Worm (Caenorhabditis elegans) whole organism, late embryonic: Measurements from ENCODE around the gene R05G9.3.

ENCODE experiments used
- C08G9.2 ChIP-seq: sonication (generic microtip); optimal IDR thresholded peaks from 2 replicates; lab custom pipeline; 2016; ENCODE audit warnings: mild to moderate bottlenecking, missing genetic modification characterization, moderate library complexity, missing compliant biosample characterization
- C38D4.7 ChIP-seq: fragments of 200-800 bp; sonication (Bioruptor generic); optimal IDR thresholded peaks from 2 replicates; lab custom pipeline; 2018; ENCODE audit warnings: mild to moderate bottlenecking, missing genetic modification characterization, moderate library complexity, missing compliant biosample characterization
- ama-1 ChIP-seq: fragments of 150-350 bp; optimal IDR thresholded peaks from 2 replicates; lab custom pipeline; 2014
- ceh-18 ChIP-seq: sonication (generic microtip); optimal IDR thresholded peaks from 2 replicates; lab custom pipeline; 2016; ENCODE audit warnings: missing genetic modification characterization, missing compliant biosample characterization
- ceh-2 ChIP-seq: sonication (generic microtip); optimal IDR thresholded peaks from 2 replicates; lab custom pipeline; 2016; ENCODE audit warnings: missing genotype, missing genetic modification characterization, missing compliant biosample characterization
- ceh-22 ChIP-seq: sonication (generic microtip); optimal IDR thresholded peaks from 2 replicates; lab custom pipeline; 2017; ENCODE audit warnings: missing biosample characterization, missing genetic modification characterization
- ceh-31 ChIP-seq: sonication (generic microtip); optimal IDR thresholded peaks from 2 replicates; lab custom pipeline; 2016; ENCODE audit warnings: missing genetic modification characterization, missing compliant biosample characterization
- ceh-45 ChIP-seq: fragments of 200-800 bp; sonication (Bioruptor generic); IDR thresholded peaks from 2 replicates; pipeline ENCODE4 v1.3.6; 2022; ENCODE audit warnings: missing genetic modification reagents, missing genetic modification characterization, missing compliant biosample characterization
- che-1 ChIP-seq: sonication (generic microtip); optimal IDR thresholded peaks from 2 replicates; lab custom pipeline; 2016; ENCODE audit warnings: mild to moderate bottlenecking, missing genetic modification characterization, missing compliant biosample characterization
- dmd-4 ChIP-seq: sonication (generic microtip); optimal IDR thresholded peaks from 2 replicates; lab custom pipeline; 2016; ENCODE audit warnings: borderline replicate concordance, missing genetic modification characterization, missing compliant biosample characterization
- dve-1 ChIP-seq: sonication (generic microtip); optimal IDR thresholded peaks from 2 replicates; lab custom pipeline; 2017; ENCODE audit warnings: antibody characterized with exemption, mild to moderate bottlenecking, missing genetic modification characterization, missing compliant biosample characterization
- elt-2 ChIP-seq: sonication (generic microtip); optimal IDR thresholded peaks from 2 replicates; lab custom pipeline; 2016; ENCODE audit warnings: missing genetic modification reagents, missing genetic modification characterization, missing compliant biosample characterization
- elt-4 ChIP-seq: sonication (generic microtip); optimal IDR thresholded peaks from 2 replicates; lab custom pipeline; 2016; ENCODE audit warnings: missing genetic modification characterization, missing compliant biosample characterization
- ets-4 ChIP-seq: sonication (generic microtip); optimal IDR thresholded peaks from 2 replicates; lab custom pipeline; 2016; ENCODE audit warnings: missing genetic modification characterization, missing compliant biosample characterization
- fkh-10 ChIP-seq: fragments of 150-350 bp; optimal IDR thresholded peaks from 2 replicates; lab custom pipeline; 2014; ENCODE audit warnings: missing biosample characterization, missing genetic modification reagents, missing genetic modification characterization
- fkh-6 ChIP-seq: sonication (generic microtip); optimal IDR thresholded peaks from 2 replicates; lab custom pipeline; 2016; ENCODE audit warnings: missing genetic modification characterization, missing compliant biosample characterization
- hlh-13 ChIP-seq: fragments of 200-800 bp; sonication (Bioruptor generic); optimal IDR thresholded peaks from 2 replicates; lab custom pipeline; 2018; ENCODE audit warnings: mild to moderate bottlenecking, missing genetic modification characterization, missing compliant biosample characterization
- hlh-15 ChIP-seq: sonication (generic microtip); optimal IDR thresholded peaks from 2 replicates; lab custom pipeline; 2016; ENCODE audit warnings: missing genetic modification characterization, missing compliant biosample characterization
- hlh-30 ChIP-seq: sonication (generic microtip); optimal IDR thresholded peaks from 2 replicates; lab custom pipeline; 2017; ENCODE audit warnings: antibody characterized with exemption, missing genetic modification characterization, missing compliant biosample characterization; ENCODE audit not compliant: insufficient read depth
- hlh-6 ChIP-seq: sonication (generic microtip); optimal IDR thresholded peaks from 2 replicates; lab custom pipeline; 2016; ENCODE audit warnings: missing genotype, missing genetic modification characterization, missing compliant biosample characterization
- hlh-8 ChIP-seq: sonication (generic microtip); optimal IDR thresholded peaks from 2 replicates; lab custom pipeline; 2016; ENCODE audit warnings: missing genotype, missing genetic modification characterization, missing compliant biosample characterization
- madf-2 ChIP-seq: sonication (generic microtip); optimal IDR thresholded peaks from 2 replicates; lab custom pipeline; 2017; ENCODE audit warnings: missing genetic modification characterization, missing compliant biosample characterization
- mec-3 ChIP-seq: sonication (generic microtip); optimal IDR thresholded peaks from 2 replicates; lab custom pipeline; 2016; ENCODE audit warnings: borderline replicate concordance, missing genetic modification characterization, missing compliant biosample characterization
- nfya-1 ChIP-seq: sonication (generic microtip); optimal IDR thresholded peaks from 2 replicates; lab custom pipeline; 2017; ENCODE audit warnings: missing genetic modification characterization, mild to moderate bottlenecking, missing compliant biosample characterization, antibody characterized with exemption, moderate library complexity
- nhr-11 ChIP-seq: fragments of 150-350 bp; optimal IDR thresholded peaks from 2 replicates; lab custom pipeline; 2014; ENCODE audit warnings: missing biosample characterization, missing genetic modification characterization
- odd-2 ChIP-seq: sonication (generic microtip); optimal IDR thresholded peaks from 2 replicates; lab custom pipeline; 2017; ENCODE audit warnings: antibody characterized with exemption, mild to moderate bottlenecking, missing genetic modification characterization, missing compliant biosample characterization
- pat-9 ChIP-seq: fragments of 200-800 bp; sonication (Bioruptor generic); optimal IDR thresholded peaks from 2 replicates; lab custom pipeline; 2018; ENCODE audit warnings: mild to moderate bottlenecking, missing genetic modification characterization, moderate library complexity, missing compliant biosample characterization
- pax-1 ChIP-seq: fragments of 150-350 bp; optimal IDR thresholded peaks from 2 replicates; lab custom pipeline; 2014; ENCODE audit warnings: missing biosample characterization, missing genetic modification characterization
- rnt-1 ChIP-seq: sonication (generic microtip); optimal IDR thresholded peaks from 2 replicates; lab custom pipeline; 2016; ENCODE audit warnings: missing genetic modification characterization, missing compliant biosample characterization
- sdc-2 ChIP-seq: sonication (generic microtip); optimal IDR thresholded peaks from 2 replicates; lab custom pipeline; 2016; ENCODE audit warnings: missing genotype, missing genetic modification characterization, missing compliant biosample characterization
- sox-2 ChIP-seq: fragments of 200-800 bp; sonication (Bioruptor generic); IDR thresholded peaks from 2 replicates; pipeline ENCODE4 v1.3.6; 2022; ENCODE audit warnings: missing genetic modification reagents, missing genetic modification characterization, missing compliant biosample characterization
- ttx-3 ChIP-seq: sonication (generic microtip); optimal IDR thresholded peaks from 2 replicates; lab custom pipeline; 2016; ENCODE audit warnings: missing genetic modification reagents, missing genetic modification characterization, missing compliant biosample characterization
- unc-3 ChIP-seq, 2 experiments: fragments of 200-800 bp in 1 of 2; sonication (Bioruptor generic) in 1 of 2; sonication (generic microtip) in 1 of 2; conservative IDR thresholded peaks in 1 of 2; optimal IDR thresholded peaks in 1 of 2; 2 replicates each; pipeline versions ENCODE4 v1.3.6 to Lab custom; 2016 to 2022; ENCODE audit warnings: missing compliant biosample characterization in 2 of 2, missing genetic modification characterization in 2 of 2, missing genetic modification reagents in 1 of 2
- unc-42 ChIP-seq: sonication (generic microtip); optimal IDR thresholded peaks from 2 replicates; lab custom pipeline; 2016; ENCODE audit warnings: missing genotype, missing genetic modification characterization, missing compliant biosample characterization
- unc-55 ChIP-seq: sonication (generic microtip); optimal IDR thresholded peaks from 2 replicates; lab custom pipeline; 2017; ENCODE audit warnings: missing biosample characterization, missing genetic modification reagents, missing genetic modification characterization
- ztf-16 ChIP-seq: sonication (generic microtip); optimal IDR thresholded peaks from 2 replicates; lab custom pipeline; 2017; ENCODE audit warnings: missing genetic modification characterization, missing compliant biosample characterization

R05G9.3 gene

ce11 chrII:6501420-6501819 is at the start of gene R05G9.3:
Gene R05G9.3, minus strand, starts transcription at chrII:6501520.
- TF ChIP-seq nfya-1 (tag; lab: Kevin White, UChicago) (no peak), pat-9 (tag; lab: Kevin White, UChicago) (no peak), odd-2 (no peak), ttx-3 (tag; lab: Kevin White, UChicago) (no peak), ceh-18 (tag; lab: Kevin White, UChicago) (no peak)

ce11 chrII:6544842-6545410 is 43.6 kb upstream of the R05G9.3 start, which contains the start of gene lron-15:
Gene lron-15, minus strand, starts transcription at chrII:6544892.
- TF ChIP-seq unc-55 (GFP tag; lab: Kevin White, UChicago) (peak; percentile 50), ceh-45 (no peak), rnt-1 (tag; lab: Kevin White, UChicago) (peak; percentile 21)

- no peak for TF ChIP-seq pax-1
- no peak for TF ChIP-seq C08G9.2 (tag; lab: Kevin White, UChicago)
- no peak for TF ChIP-seq nhr-11 (tag; lab: Kevin White, UChicago)
- no peak for TF ChIP-seq che-1 (tag; lab: Kevin White, UChicago)
- no peak for TF ChIP-seq ama-1
- no peak for TF ChIP-seq hlh-8 (tag; lab: Kevin White, UChicago)
- TF ChIP-seq unc-3 (GFP tag; conservative IDR thresholded peaks at IDR 0.05; lab: Robert Waterston, UW): no peak
- no peak for TF ChIP-seq unc-3 (tag; optimal IDR thresholded peaks at IDR 0.05; lab: Kevin White, UChicago)
- TF ChIP-seq ztf-16 (tag; lab: Kevin White, UChicago): no peak
- TF ChIP-seq ceh-31 (tag; lab: Kevin White, UChicago): peak; percentile 26
- no peak for TF ChIP-seq ceh-22 (tag; lab: Kevin White, UChicago)
- peak; percentile 5 for TF ChIP-seq nfya-1 (tag; lab: Kevin White, UChicago)
- no peak for TF ChIP-seq rnt-1 (tag; lab: Kevin White, UChicago)
- TF ChIP-seq ets-4 (tag; lab: Kevin White, UChicago): no peak
- no peak for TF ChIP-seq C38D4.7 (GFP tag; lab: Kevin White, UChicago)
- TF ChIP-seq mec-3: no peak
- no peak for TF ChIP-seq elt-2 (tag; lab: Kevin White, UChicago)
- no peak for TF ChIP-seq dve-1 (tag; lab: Kevin White, UChicago)
- TF ChIP-seq sox-2 (GFP tag; lab: Robert Waterston, UW): no peak
- TF ChIP-seq hlh-30 (tag; lab: Kevin White, UChicago): peak; percentile 70
- TF ChIP-seq sdc-2 (tag; lab: Kevin White, UChicago): no peak
- TF ChIP-seq hlh-13 (GFP tag; lab: Kevin White, UChicago): no peak
- TF ChIP-seq unc-42 (tag; lab: Kevin White, UChicago): peak; percentile 81
- TF ChIP-seq hlh-15: no peak
- TF ChIP-seq ceh-2 (tag; lab: Kevin White, UChicago): no peak
- TF ChIP-seq dmd-4 (tag; lab: Kevin White, UChicago): no peak
- no peak for TF ChIP-seq fkh-6 (tag; lab: Kevin White, UChicago)
- TF ChIP-seq, all 69 proteins: peak for 4
These were observed 34.7 kb upstream of the R05G9.3 start, which contains the start of gene utp-20 for ce11 chrII:6535957-6536424. Gene utp-20, plus strand, starts transcription at chrII:6536374.

ce11 chrII:6531940-6532339 is 30.6 kb upstream of the R05G9.3 start, which contains the start of gene abcx-1:
Gene abcx-1, plus strand, starts transcription at chrII:6532163.
- TF ChIP-seq hlh-6 (tag; lab: Kevin White, UChicago) (no peak), fkh-10 (no peak), elt-4 (tag; lab: Kevin White, UChicago) (no peak), ets-4 (tag; lab: Kevin White, UChicago) (no peak), ceh-22 (tag; lab: Kevin White, UChicago) (no peak), madf-2 (tag; lab: Kevin White, UChicago) (no peak)
